Fruit fly (Drosophila melanogaster): ENCODE results near the gene alpha-Est10.

Gene alpha-Est10

DNA sequence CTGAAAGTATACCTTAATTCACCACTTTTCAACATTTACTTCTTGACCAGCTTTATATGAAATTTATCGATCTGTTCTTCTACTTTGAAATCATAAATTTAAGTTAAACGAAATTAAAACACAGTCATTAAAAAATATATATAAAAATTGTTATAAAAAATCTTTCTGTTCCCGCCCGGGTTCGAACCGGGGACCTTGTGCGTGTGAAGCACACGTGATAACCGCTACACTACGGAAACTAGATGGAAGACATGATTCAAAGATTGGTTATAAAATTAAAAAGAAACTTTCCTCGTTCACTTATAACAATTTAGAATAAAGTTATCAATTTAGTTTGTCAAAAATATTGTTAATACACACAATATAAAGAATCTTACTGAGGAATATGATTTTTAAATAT, 21.8 kb downstream of the alpha-Est10 start:
- no peak for TF ChIP-seq CG11398 (GFP tag; optimal IDR thresholded peaks at IDR 0.05)
- no peak for TF ChIP-seq Blimp-1 (GFP tag; optimal IDR thresholded peaks at IDR 0.05)
- TF ChIP-seq CG32532 (GFP tag; IDR thresholded peaks at IDR 0.05), result no peak
- no peak for TF ChIP-seq CG8359 (GFP tag; optimal IDR thresholded peaks at IDR 0.05; ENCODE audit: borderline replicate concordance)
- TF ChIP-seq CG13894 (tag; optimal IDR thresholded peaks at IDR 0.05), result no peak
- TF ChIP-seq CG11085 (GFP tag; IDR thresholded peaks at IDR 0.05), result no peak
- no peak for TF ChIP-seq tup (GFP tag; optimal IDR thresholded peaks at IDR 0.05)
- no peak for TF ChIP-seq Adf1 (GFP tag; IDR thresholded peaks at IDR 0.05)
- TF ChIP-seq az2 (GFP tag; optimal IDR thresholded peaks at IDR 0.05), result no peak
- TF ChIP-seq CG10147 (GFP tag; optimal IDR thresholded peaks at IDR 0.05), result no peak
- TF ChIP-seq CG1602 (GFP tag; optimal IDR thresholded peaks at IDR 0.05), result no peak
- no peak for TF ChIP-seq CG14441 (GFP tag; IDR thresholded peaks at IDR 0.05)
- TF ChIP-seq NC2β (GFP tag; optimal IDR thresholded peaks at IDR 0.05), result no peak
- peak; percentile 49; the same call in 1 of the 3 replicates for TF ChIP-seq vnd (GFP tag; IDR thresholded peaks at IDR 0.05; ENCODE audit: partially characterized antibody)
- no peak for TF ChIP-seq CG10565 (GFP tag; optimal IDR thresholded peaks at IDR 0.05)
- peak; percentile 65 for TF ChIP-seq Scr (GFP tag; IDR thresholded peaks at IDR 0.05; ENCODE audit: partially characterized antibody)
- TF ChIP-seq CG42726 (GFP tag; IDR thresholded peaks at IDR 0.05; ENCODE audit: partially characterized antibody), result peak; percentile 61; the same call in 1 of the 2 replicates
- peak; percentile 78; the same call in 2 of the 3 replicates for TF ChIP-seq CG7963 (GFP tag; IDR thresholded peaks at IDR 0.05; ENCODE audit: partially characterized antibody)
- no peak for TF ChIP-seq her (GFP tag; optimal IDR thresholded peaks at IDR 0.05)
- TF ChIP-seq CG2678 (tag; optimal IDR thresholded peaks at IDR 0.05), result no peak
- no peak for TF ChIP-seq CG2712 (tag; optimal IDR thresholded peaks at IDR 0.05)
- TF ChIP-seq Ptx1 (GFP tag; IDR thresholded peaks at IDR 0.05), result no peak
- TF ChIP-seq CG12942 (GFP tag; optimal IDR thresholded peaks at IDR 0.05), result no peak
- no peak for TF ChIP-seq Side (GFP tag; optimal IDR thresholded peaks at IDR 0.05)
- peak; percentile 63; the same call in 2 of the 3 replicates for TF ChIP-seq HLH4C (GFP tag; IDR thresholded peaks at IDR 0.05; ENCODE audit: partially characterized antibody)
- peak; percentile 78; the same call in 1 of the 2 replicates for TF ChIP-seq amos (GFP tag; IDR thresholded peaks at IDR 0.05; ENCODE audit: partially characterized antibody)
- TF ChIP-seq CG17829 (tag; optimal IDR thresholded peaks at IDR 0.05), result no peak
- no peak for TF ChIP-seq PHDP (tag; optimal IDR thresholded peaks at IDR 0.05)
- TF ChIP-seq zfh1 (GFP tag; IDR thresholded peaks at IDR 0.05), result no peak
- no peak for TF ChIP-seq stc (GFP tag; IDR thresholded peaks at IDR 0.05)
- TF ChIP-seq sd (tag; optimal IDR thresholded peaks at IDR 0.05), result no peak
- peak; percentile 44; the same call in 1 of the 3 replicates for TF ChIP-seq CG34224 (GFP tag; IDR thresholded peaks at IDR 0.05; ENCODE audit: partially characterized antibody)
- TF ChIP-seq CG6175 (GFP tag; IDR thresholded peaks at IDR 0.05), result no peak
- TF ChIP-seq mld (GFP tag; IDR thresholded peaks at IDR 0.05; ENCODE audit: partially characterized antibody), result peak; percentile 73; the same call in 2 of the 3 replicates
- no peak for TF ChIP-seq gfzf (GFP tag; optimal IDR thresholded peaks at IDR 0.05)
- TF ChIP-seq CG17359 (tag; optimal IDR thresholded peaks at IDR 0.05), result no peak
- no peak for TF ChIP-seq CG2116 (GFP tag; optimal IDR thresholded peaks at IDR 0.05)
- peak in 1 of 2 experiments; percentile 13 for TF ChIP-seq eve (GFP tag; optimal IDR thresholded peaks at IDR 0.05)
- no peak for TF ChIP-seq sug (tag; optimal IDR thresholded peaks at IDR 0.05)
- TF ChIP-seq CG1647 (GFP tag; optimal IDR thresholded peaks at IDR 0.05), result no peak
- no peak for TF ChIP-seq dm (GFP tag; optimal IDR thresholded peaks at IDR 0.05)
- TF ChIP-seq CG4424 (GFP tag; optimal IDR thresholded peaks at IDR 0.05), result no peak
- no peak for TF ChIP-seq disco-r (GFP tag; optimal IDR thresholded peaks at IDR 0.05)
- TF ChIP-seq CG4707 (GFP tag; optimal IDR thresholded peaks at IDR 0.05), result no peak
- TF ChIP-seq CG10274 (GFP tag; optimal IDR thresholded peaks at IDR 0.05), result no peak
- TF ChIP-seq sna (GFP tag; IDR thresholded peaks at IDR 0.05; ENCODE audit: partially characterized antibody), result 0 out of 2 replicates have a peak, but pooled peaks have one; percentile 9
- TF ChIP-seq Mad (GFP tag; optimal IDR thresholded peaks at IDR 0.05), result no peak
- no peak for TF ChIP-seq Hr51 (GFP tag; optimal IDR thresholded peaks at IDR 0.05)
- no peak for TF ChIP-seq Dbx (GFP tag; IDR thresholded peaks at IDR 0.05)
- no peak for TF ChIP-seq CG8089 (GFP tag; optimal IDR thresholded peaks at IDR 0.05)
